Fruit fly (Drosophila melanogaster) whole organism, prepupa: ENCODE measurements around the gene CG43658.
A peak's percentile ranks its signal among the peaks of the same experiment; 100 is the strongest.

Experiments
- Blimp-1 ChIP-seq: fragments of 200-800 bp; sonication (Bioruptor generic); optimal IDR thresholded peaks from 3 replicates; lab custom pipeline; 2017; ENCODE audit warnings: missing biosample characterization, missing genetic modification characterization, mild to moderate bottlenecking, moderate library complexity, missing genetic modification reagents
- CG10631 ChIP-seq: fragments of 200-800 bp; sonication (Bioruptor generic); optimal IDR thresholded peaks from 2 replicates; lab custom pipeline; 2016; ENCODE audit warnings: missing biosample characterization, missing genetic modification characterization
- CG10669 ChIP-seq: fragments of 200-800 bp; sonication (Bioruptor generic); optimal IDR thresholded peaks from 3 replicates; lab custom pipeline; 2018; ENCODE audit warnings: missing biosample characterization, mild to moderate bottlenecking, missing genetic modification characterization, moderate library complexity
- CG11762 ChIP-seq: fragments of 200-800 bp; sonication (Bioruptor generic); optimal IDR thresholded peaks from 3 replicates; lab custom pipeline; 2016; ENCODE audit warnings: missing biosample characterization, missing genetic modification characterization; ENCODE audit not compliant: insufficient read depth
- CG15336 ChIP-seq: fragments of 200-800 bp; sonication (Bioruptor generic); IDR thresholded peaks from 2 replicates; pipeline ENCODE4 v1.3.6; 2022; ENCODE audit warnings: missing biosample characterization, missing genetic modification characterization
- CG1621 ChIP-seq: fragments of 200-800 bp; sonication (Bioruptor generic); optimal IDR thresholded peaks from 3 replicates; lab custom pipeline; 2018; ENCODE audit warnings: missing biosample characterization, mild to moderate bottlenecking, missing genetic modification characterization
- CG16779 ChIP-seq: fragments of 200-800 bp; sonication (Bioruptor generic); optimal IDR thresholded peaks from 3 replicates; lab custom pipeline; 2017; ENCODE audit warnings: missing biosample characterization, mild to moderate bottlenecking, missing genetic modification characterization
- CG31627 ChIP-seq: fragments of 200-800 bp; sonication (Bioruptor generic); optimal IDR thresholded peaks from 3 replicates; lab custom pipeline; 2016; ENCODE audit warnings: missing biosample characterization, missing genetic modification characterization
- CG32006 ChIP-seq: fragments of 200-800 bp; sonication (Bioruptor generic); optimal IDR thresholded peaks from 3 replicates; lab custom pipeline; 2017; ENCODE audit warnings: missing biosample characterization, mild to moderate bottlenecking, missing genetic modification characterization
- CG34406 ChIP-seq: fragments of 200-800 bp; sonication (Bioruptor generic); optimal IDR thresholded peaks from 3 replicates; lab custom pipeline; 2016; ENCODE audit warnings: missing biosample characterization, missing genetic modification characterization
- CG3919 ChIP-seq: fragments of 200-800 bp; sonication (Bioruptor generic); optimal IDR thresholded peaks from 3 replicates; lab custom pipeline; 2016; ENCODE audit warnings: missing biosample characterization, missing genetic modification characterization
- CG4318 ChIP-seq: fragments of 200-800 bp; sonication (Bioruptor generic); optimal IDR thresholded peaks from 3 replicates; lab custom pipeline; 2017; ENCODE audit warnings: missing biosample characterization, mild to moderate bottlenecking, missing genetic modification characterization
- CG6163 ChIP-seq: fragments of 200-800 bp; sonication (Bioruptor generic); IDR thresholded peaks from 3 replicates; pipeline ENCODE4 v1.3.6; 2022; ENCODE audit warnings: missing biosample characterization, missing genetic modification characterization
- CG6276 ChIP-seq: fragments of 200-800 bp; sonication (Bioruptor generic); optimal IDR thresholded peaks from 2 replicates; lab custom pipeline; 2017; ENCODE audit warnings: missing biosample characterization, mild to moderate bottlenecking, missing genetic modification characterization
- CG6792 ChIP-seq: fragments of 200-800 bp; sonication (Bioruptor generic); optimal IDR thresholded peaks from 3 replicates; lab custom pipeline; 2016; ENCODE audit warnings: missing biosample characterization, missing genetic modification characterization
- CG6854 ChIP-seq: fragments of 200-800 bp; sonication (Bioruptor generic); optimal IDR thresholded peaks from 2 replicates; lab custom pipeline; 2017; ENCODE audit warnings: missing biosample characterization, mild to moderate bottlenecking, missing genetic modification characterization
- CG7368 ChIP-seq: fragments of 200-800 bp; sonication (Bioruptor generic); optimal IDR thresholded peaks from 3 replicates; lab custom pipeline; 2016; ENCODE audit warnings: missing biosample characterization, missing genetic modification characterization
- CG8319 ChIP-seq: fragments of 200-800 bp; sonication (Bioruptor generic); optimal IDR thresholded peaks from 3 replicates; lab custom pipeline; 2016; ENCODE audit warnings: missing biosample characterization, missing genetic modification characterization
- CG8632 ChIP-seq: fragments of 200-800 bp; sonication (Bioruptor generic); optimal IDR thresholded peaks from 3 replicates; lab custom pipeline; 2016; ENCODE audit warnings: missing biosample characterization, missing genetic modification characterization
- Eip75B ChIP-seq: fragments of 200-800 bp; sonication (Bioruptor generic); optimal IDR thresholded peaks from 3 replicates; lab custom pipeline; 2016; ENCODE audit warnings: missing biosample characterization, missing genetic modification characterization
- Eip78C ChIP-seq: fragments of 200-800 bp; sonication (Bioruptor generic); peaks from one replicate; lab custom pipeline; 2016; ENCODE audit warnings: missing biosample characterization, missing genetic modification characterization
- Ets96B ChIP-seq: fragments of 200-800 bp; optimal IDR thresholded peaks from 2 replicates; lab custom pipeline; 2019; ENCODE audit warnings: missing biosample characterization, mild to moderate bottlenecking, missing genetic modification characterization, moderate library complexity
- Gug ChIP-seq: fragments of 200-800 bp; sonication (Bioruptor generic); IDR thresholded peaks from 2 replicates; pipeline ENCODE4 v1.3.6; 2022; ENCODE audit warnings: missing biosample characterization, missing genetic modification characterization
- Hr38 ChIP-seq: sonication (Bioruptor generic); optimal IDR thresholded peaks from 2 replicates; lab custom pipeline; 2016; ENCODE audit warnings: missing biosample characterization, missing genetic modification characterization
- Hr4 ChIP-seq: fragments of 200-800 bp; sonication (Bioruptor generic); optimal IDR thresholded peaks from 3 replicates; lab custom pipeline; 2016; ENCODE audit warnings: missing biosample characterization, missing genetic modification characterization
- OdsH ChIP-seq: fragments of 200-800 bp; sonication (Bioruptor generic); optimal IDR thresholded peaks from 3 replicates; lab custom pipeline; 2016; ENCODE audit warnings: missing biosample characterization, missing genetic modification characterization
- Smox ChIP-seq: fragments of 200-800 bp; sonication (Bioruptor generic); optimal IDR thresholded peaks from 3 replicates; lab custom pipeline; 2016; ENCODE audit warnings: missing biosample characterization, missing genetic modification characterization
- Sox102F ChIP-seq: fragments of 200-800 bp; sonication (Bioruptor generic); optimal IDR thresholded peaks from 2 replicates; lab custom pipeline; 2016; ENCODE audit warnings: missing biosample characterization, mild to moderate bottlenecking, missing genetic modification characterization
- Sox14 ChIP-seq: fragments of 200-800 bp; sonication (Bioruptor generic); optimal IDR thresholded peaks from 3 replicates; lab custom pipeline; 2016; ENCODE audit warnings: missing biosample characterization, missing genetic modification characterization
- Sox15 ChIP-seq: fragments of 200-800 bp; sonication (Bioruptor generic); optimal IDR thresholded peaks from 3 replicates; lab custom pipeline; 2016; ENCODE audit warnings: missing biosample characterization, missing genetic modification characterization
- achi ChIP-seq: fragments of 200-800 bp; sonication (Bioruptor generic); optimal IDR thresholded peaks from 3 replicates; lab custom pipeline; 2016; ENCODE audit warnings: missing biosample characterization, missing genetic modification characterization
- acj6 ChIP-seq: fragments of 200-800 bp; sonication (Bioruptor generic); optimal IDR thresholded peaks from 3 replicates; lab custom pipeline; 2016; ENCODE audit warnings: missing biosample characterization, missing genetic modification characterization
- dac ChIP-seq: fragments of 200-800 bp; sonication (Bioruptor generic); optimal IDR thresholded peaks from 2 replicates; lab custom pipeline; 2017; ENCODE audit warnings: missing biosample characterization, mild to moderate bottlenecking, missing genetic modification characterization
- dsx ChIP-seq: fragments of 200-800 bp; optimal IDR thresholded peaks from 3 replicates; lab custom pipeline; 2019; ENCODE audit warnings: missing biosample characterization, mild to moderate bottlenecking, missing genetic modification characterization, moderate library complexity; ENCODE audit not compliant: poor library complexity, severe bottlenecking
- eg ChIP-seq: fragments of 200-800 bp; sonication (Bioruptor generic); IDR thresholded peaks from 3 replicates; pipeline ENCODE4 v1.3.6; 2022; ENCODE audit warnings: missing biosample characterization, missing genetic modification characterization
- esn ChIP-seq: fragments of 200-800 bp; sonication (Bioruptor generic); optimal IDR thresholded peaks from 2 replicates; lab custom pipeline; 2016; ENCODE audit warnings: missing biosample characterization, mild to moderate bottlenecking, missing genetic modification characterization, moderate library complexity
- fkh ChIP-seq: fragments of 200-800 bp; sonication (Bioruptor generic); optimal IDR thresholded peaks from 3 replicates; lab custom pipeline; 2017; ENCODE audit warnings: missing biosample characterization, mild to moderate bottlenecking, missing genetic modification characterization, moderate library complexity
- salr ChIP-seq, 2 experiments: fragments of 200-800 bp; sonication (Bioruptor generic); optimal IDR thresholded peaks; 3 replicates each; lab custom pipeline; 2016 to 2018; ENCODE audit warnings: missing biosample characterization in 2 of 2, missing genetic modification characterization in 2 of 2, mild to moderate bottlenecking in 1 of 2
- spab ChIP-seq: fragments of 200-800 bp; sonication (Bioruptor generic); optimal IDR thresholded peaks from 2 replicates; lab custom pipeline; 2017; ENCODE audit warnings: missing biosample characterization, mild to moderate bottlenecking, missing genetic modification characterization, missing genetic modification reagents
- ss ChIP-seq, 2 experiments: fragments of 200-800 bp; sonication (Bioruptor generic); optimal IDR thresholded peaks; 2 replicates in 1 of 2; 3 replicates in 1 of 2; lab custom pipeline; 2017 to 2018; ENCODE audit warnings: mild to moderate bottlenecking in 2 of 2, missing biosample characterization in 2 of 2, missing genetic modification characterization in 2 of 2, moderate library complexity in 1 of 2
- svp ChIP-seq: fragments of 200-800 bp; sonication (Bioruptor generic); peaks from one replicate; lab custom pipeline; 2016; ENCODE audit warnings: missing biosample characterization, missing genetic modification characterization
- topi ChIP-seq: fragments of 200-800 bp; sonication (Bioruptor generic); optimal IDR thresholded peaks from 3 replicates; lab custom pipeline; 2016; ENCODE audit warnings: missing biosample characterization, missing genetic modification characterization
- vri ChIP-seq: fragments of 200-800 bp; sonication (Bioruptor generic); optimal IDR thresholded peaks from 3 replicates; lab custom pipeline; 2016; ENCODE audit warnings: missing biosample characterization, mild to moderate bottlenecking, missing genetic modification characterization

Gene CG43658

dm6 chrX:17508906-17509305 lies 52.1 kb downstream of the CG43658 start (continued):
- TF ChIP-seq acj6 (GFP tag; lab: Kevin White, UChicago) (peak; percentile 83), CG10631 (GFP tag; lab: Kevin White, UChicago) (peak; percentile 82), CG7368 (GFP tag; lab: Kevin White, UChicago) (peak; percentile 78), OdsH (peak; percentile 83), esn (GFP tag; lab: Kevin White, UChicago) (peak; percentile 83), CG6276 (GFP tag; lab: Kevin White, UChicago) (peak; percentile 62), fkh (GFP tag; lab: Kevin White, UChicago) (no peak), Hr4 (GFP tag; lab: Kevin White, UChicago) (peak; percentile 73)

- TF ChIP-seq CG11762 (GFP tag; lab: Kevin White, UChicago) (no peak), CG31627 (GFP tag; lab: Kevin White, UChicago) (no peak), CG6792 (GFP tag; lab: Kevin White, UChicago) (no peak), CG3919 (GFP tag; lab: Kevin White, UChicago) (no peak), CG6854 (no peak), salr (GFP tag; optimal IDR thresholded peaks at IDR 0.05; lab: Kevin White, UChicago) (no peak), CG7368 (GFP tag; lab: Kevin White, UChicago) (no peak), Sox14 (GFP tag; lab: Kevin White, UChicago) (no peak), svp (GFP tag; lab: Kevin White, UChicago) (no peak), Sox15 (GFP tag; lab: Kevin White, UChicago) (no peak), acj6 (GFP tag; lab: Kevin White, UChicago) (no peak), dsx (GFP tag; lab: Kevin White, UChicago) (no peak), CG1621 (tag; lab: Kevin White, UChicago) (no peak), CG10669 (GFP tag; lab: Kevin White, UChicago) (no peak), ss (GFP tag; optimal IDR thresholded peaks at IDR 0.05; lab: Kevin White, UChicago) (no peak), dac (GFP tag; lab: Kevin White, UChicago) (no peak), Blimp-1 (GFP tag; lab: Kevin White, UChicago) (no peak), eg (GFP tag; lab: Robert Waterston, UW) (no peak), Ets96B (no peak)
Observed at dm6 chrX:17508364-17508763, 52.6 kb downstream of the CG43658 start.

- TF ChIP-seq achi (GFP tag; lab: Kevin White, UChicago) (peak; percentile 83), Smox (GFP tag; lab: Kevin White, UChicago) (peak; percentile 76), spab (GFP tag; lab: Kevin White, UChicago) (peak; percentile 59), dsx (GFP tag; lab: Kevin White, UChicago) (peak; percentile 61), CG4318 (GFP tag; lab: Kevin White, UChicago) (peak; percentile 50), topi (GFP tag; lab: Kevin White, UChicago) (peak; percentile 71), Hr4 (GFP tag; lab: Kevin White, UChicago) (peak; percentile 81), eg (GFP tag; lab: Robert Waterston, UW) (peak; percentile 86), CG1621 (tag; lab: Kevin White, UChicago) (peak; percentile 81), acj6 (GFP tag; lab: Kevin White, UChicago) (peak; percentile 85), CG31627 (GFP tag; lab: Kevin White, UChicago) (peak; percentile 82), esn (GFP tag; lab: Kevin White, UChicago) (peak; percentile 82), Eip78C (GFP tag; lab: Kevin White, UChicago) (peak; percentile 93), CG16779 (tag; lab: Kevin White, UChicago) (peak; percentile 65), CG32006 (peak; percentile 80), CG11762 (GFP tag; lab: Kevin White, UChicago) (peak; percentile 76), Gug (peak; percentile 69), CG3919 (GFP tag; lab: Kevin White, UChicago) (peak; percentile 85), Hr38 (GFP tag; lab: Kevin White, UChicago) (peak; percentile 7), salr (GFP tag; optimal IDR thresholded peaks at IDR 0.05; lab: Kevin White, UChicago) (peak; percentile 51 to 71), CG10631 (GFP tag; lab: Kevin White, UChicago) (peak; percentile 83), dac (GFP tag; lab: Kevin White, UChicago) (peak; percentile 60), vri (GFP tag; lab: Kevin White, UChicago) (peak; percentile 75), CG15336 (GFP tag; lab: Robert Waterston, UW) (peak; percentile 88), Sox102F (peak; percentile 79), CG8632 (GFP tag; lab: Kevin White, UChicago) (peak; percentile 76), CG8319 (GFP tag; lab: Kevin White, UChicago) (peak; percentile 64), Eip75B (peak; percentile 80), CG34406 (GFP tag; lab: Kevin White, UChicago) (peak; percentile 77), CG6276 (GFP tag; lab: Kevin White, UChicago) (peak; percentile 68), CG6163 (GFP tag; lab: Robert Waterston, UW) (peak; percentile 89)
Observed at dm6 chrX:17506965-17507878, 53.8 kb downstream of the CG43658 start.
